Fruit fly (Drosophila melanogaster) whole organism, embryonic: ENCODE data around the gene MED14.
A peak's percentile ranks its signal among the peaks of the same experiment; 100 is the strongest.

ENCODE experiments used
- Ada2b ChIP-seq: fragments of 200-800 bp; sonication (Bioruptor generic); IDR thresholded peaks from 2 replicates; pipeline ENCODE4 v1.3.6; 2022; ENCODE audit warnings: missing biosample characterization, missing genetic modification characterization
- Atf3 ChIP-seq: fragments of 200-800 bp; sonication (Bioruptor generic); optimal IDR thresholded peaks from 3 replicates; lab custom pipeline; 2016; ENCODE audit warnings: missing biosample characterization, missing genetic modification characterization
- Blimp-1 ChIP-seq: fragments of 200-800 bp; sonication (Bioruptor generic); optimal IDR thresholded peaks from 3 replicates; lab custom pipeline; 2018; ENCODE audit warnings: missing biosample characterization, missing genetic modification characterization, mild to moderate bottlenecking, moderate library complexity, missing genetic modification reagents
- BtbVII ChIP-seq: fragments of 200-800 bp; sonication (Bioruptor generic); optimal IDR thresholded peaks from 3 replicates; lab custom pipeline; 2017; ENCODE audit warnings: missing biosample characterization, mild to moderate bottlenecking, missing genetic modification characterization
- CG11085 ChIP-seq: fragments of 200-800 bp; sonication (Bioruptor generic); IDR thresholded peaks from 2 replicates; pipeline ENCODE4 v1.3.6; 2022; ENCODE audit warnings: missing biosample characterization, missing genetic modification characterization
- CG11695 ChIP-seq: fragments of 200-800 bp; sonication (Bioruptor generic); IDR thresholded peaks from 3 replicates; pipeline ENCODE4 v1.3.6; 2022; ENCODE audit warnings: missing biosample characterization, missing genetic modification characterization
- CG12391 ChIP-seq: fragments of 200-800 bp; sonication (Bioruptor generic); optimal IDR thresholded peaks from 3 replicates; lab custom pipeline; 2018; ENCODE audit warnings: missing biosample characterization, mild to moderate bottlenecking, missing genetic modification characterization, moderate library complexity
- CG13424 ChIP-seq: fragments of 200-800 bp; sonication (Bioruptor generic); optimal IDR thresholded peaks from 2 replicates; lab custom pipeline; 2019; ENCODE audit warnings: missing biosample characterization, mild to moderate bottlenecking, missing genetic modification characterization, moderate library complexity
- CG14667 ChIP-seq: fragments of 200-800 bp; sonication (Bioruptor generic); IDR thresholded peaks from 2 replicates; pipeline ENCODE4 v1.3.6; 2022; ENCODE audit warnings: missing biosample characterization, missing genetic modification characterization
- CG1647 ChIP-seq: fragments of 200-800 bp; sonication (Bioruptor generic); optimal IDR thresholded peaks from 3 replicates; lab custom pipeline; 2016; ENCODE audit warnings: missing biosample characterization, missing genetic modification characterization
- CG2889 ChIP-seq: fragments of 200-800 bp; sonication (Bioruptor generic); IDR thresholded peaks from 3 replicates; pipeline ENCODE4 v1.3.6; 2022; ENCODE audit warnings: missing biosample characterization, missing genetic modification characterization
- CG31224 ChIP-seq: fragments of 200-800 bp; sonication (Bioruptor generic); IDR thresholded peaks from 2 replicates; pipeline ENCODE4 v1.3.6; 2022; ENCODE audit warnings: missing biosample characterization, missing genetic modification characterization
- CG33557 ChIP-seq: fragments of 200-800 bp; sonication (Bioruptor generic); optimal IDR thresholded peaks from 2 replicates; lab custom pipeline; 2019; ENCODE audit warnings: missing biosample characterization, mild to moderate bottlenecking, missing genetic modification characterization, moderate library complexity
- CG3838 ChIP-seq: fragments of 200-800 bp; sonication (Bioruptor generic); optimal IDR thresholded peaks from 3 replicates; lab custom pipeline; 2016; ENCODE audit warnings: missing biosample characterization, missing genetic modification characterization
- CG4328 ChIP-seq: fragments of 200-800 bp; sonication (Bioruptor generic); optimal IDR thresholded peaks from 3 replicates; lab custom pipeline; 2017; ENCODE audit warnings: missing biosample characterization, missing genetic modification reagents, missing genetic modification characterization
- CG5953 ChIP-seq: fragments of 200-800 bp; sonication (Bioruptor generic); IDR thresholded peaks from 2 replicates; pipeline ENCODE4 v1.3.6; 2022; ENCODE audit warnings: missing biosample characterization, missing genetic modification characterization
- CG6765 ChIP-seq: fragments of 200-800 bp; sonication (Bioruptor generic); optimal IDR thresholded peaks from 3 replicates; lab custom pipeline; 2017; ENCODE audit warnings: missing biosample characterization, mild to moderate bottlenecking, missing genetic modification characterization
- CG7963 ChIP-seq: fragments of 200-800 bp; sonication (Bioruptor generic); IDR thresholded peaks from 3 replicates; pipeline ENCODE4 v1.3.6; 2022; ENCODE audit warnings: missing biosample characterization, missing genetic modification characterization; ENCODE audit not compliant: partially characterized antibody
- CG7987 ChIP-seq: fragments of 200-800 bp; sonication (Bioruptor generic); optimal IDR thresholded peaks from 2 replicates; lab custom pipeline; 2018; ENCODE audit warnings: missing biosample characterization, mild to moderate bottlenecking, missing genetic modification characterization, moderate library complexity
- CG8388 ChIP-seq: fragments of 200-800 bp; sonication (Bioruptor generic); optimal IDR thresholded peaks from 2 replicates; lab custom pipeline; 2019; ENCODE audit warnings: missing biosample characterization, mild to moderate bottlenecking, missing genetic modification characterization, moderate library complexity
- CTCF ChIP-seq: fragments of 200-800 bp; sonication (Bioruptor generic); optimal IDR thresholded peaks from 2 replicates; lab custom pipeline; 2017; ENCODE audit warnings: missing biosample characterization, mild to moderate bottlenecking, missing genetic modification characterization, moderate library complexity
- D19B ChIP-seq: fragments of 200-800 bp; sonication (Bioruptor generic); optimal IDR thresholded peaks from 2 replicates; lab custom pipeline; 2017; ENCODE audit warnings: missing biosample characterization, mild to moderate bottlenecking, missing genetic modification characterization
- Deaf1 ChIP-seq: fragments of 200-800 bp; optimal IDR thresholded peaks from 3 replicates; lab custom pipeline; 2019; ENCODE audit warnings: missing biosample characterization, mild to moderate bottlenecking, missing genetic modification characterization, moderate library complexity
- Dp ChIP-seq: fragments of 200-800 bp; sonication (Bioruptor generic); optimal IDR thresholded peaks from 2 replicates; lab custom pipeline; 2018; ENCODE audit warnings: missing biosample characterization, mild to moderate bottlenecking, missing genetic modification characterization, moderate library complexity
- Elba2 ChIP-seq: fragments of 200-800 bp; sonication (Bioruptor generic); optimal IDR thresholded peaks from 3 replicates; lab custom pipeline; 2016; ENCODE audit warnings: missing biosample characterization, missing genetic modification characterization
- Ets97D ChIP-seq: fragments of 200-800 bp; sonication (Bioruptor generic); optimal IDR thresholded peaks from 3 replicates; lab custom pipeline; 2016; ENCODE audit warnings: missing biosample characterization, missing genetic modification characterization
- Gsc ChIP-seq: fragments of 200-800 bp; sonication (Bioruptor generic); IDR thresholded peaks from 2 replicates; pipeline ENCODE4 v1.3.6; 2022; ENCODE audit warnings: missing biosample characterization, missing genetic modification characterization
- HLH4C ChIP-seq: fragments of 200-800 bp; sonication (Bioruptor generic); IDR thresholded peaks from 3 replicates; pipeline ENCODE4 v1.3.6; 2022; ENCODE audit warnings: missing biosample characterization, missing genetic modification characterization; ENCODE audit not compliant: partially characterized antibody
- Hey ChIP-seq: fragments of 200-800 bp; sonication (Bioruptor generic); optimal IDR thresholded peaks from 3 replicates; lab custom pipeline; 2018; ENCODE audit warnings: missing biosample characterization, mild to moderate bottlenecking, missing genetic modification characterization
- Hr3 ChIP-seq: fragments of 200-800 bp; sonication (Bioruptor generic); optimal IDR thresholded peaks from 3 replicates; lab custom pipeline; 2016; ENCODE audit warnings: missing biosample characterization, missing genetic modification characterization
- MBD-R2 ChIP-seq: fragments of 200-800 bp; sonication (Bioruptor generic); IDR thresholded peaks from 2 replicates; pipeline ENCODE4 v1.3.6; 2022; ENCODE audit warnings: missing biosample characterization, missing genetic modification characterization
- MESR4 ChIP-seq: fragments of 200-800 bp; sonication (Bioruptor generic); optimal IDR thresholded peaks from 2 replicates; lab custom pipeline; 2018; ENCODE audit warnings: missing biosample characterization, mild to moderate bottlenecking, missing genetic modification characterization, moderate library complexity
- Nf-YC ChIP-seq: fragments of 200-800 bp; optimal IDR thresholded peaks from 3 replicates; lab custom pipeline; 2019; ENCODE audit warnings: missing biosample characterization, mild to moderate bottlenecking, missing genetic modification characterization, moderate library complexity
- PHDP ChIP-seq: fragments of 200-800 bp; sonication (Bioruptor generic); optimal IDR thresholded peaks from 3 replicates; lab custom pipeline; 2018; ENCODE audit warnings: missing biosample characterization, mild to moderate bottlenecking, missing genetic modification characterization, moderate library complexity
- ase ChIP-seq: fragments of 200-800 bp; sonication (Bioruptor generic); IDR thresholded peaks from 3 replicates; pipeline ENCODE4 v1.3.6; 2022; ENCODE audit warnings: missing biosample characterization, missing genetic modification characterization
- bbx ChIP-seq: fragments of 200-800 bp; sonication (Bioruptor generic); IDR thresholded peaks from 2 replicates; pipeline ENCODE4 v1.3.6; 2022; ENCODE audit warnings: missing biosample characterization, missing genetic modification characterization; ENCODE audit not compliant: partially characterized antibody
- caup ChIP-seq: fragments of 200-800 bp; sonication (Bioruptor generic); optimal IDR thresholded peaks from 3 replicates; lab custom pipeline; 2017; ENCODE audit warnings: missing biosample characterization, mild to moderate bottlenecking, missing genetic modification characterization, moderate library complexity; ENCODE audit not compliant: severe bottlenecking
- chm ChIP-seq: fragments of 200-800 bp; sonication (Bioruptor generic); IDR thresholded peaks from 2 replicates; pipeline ENCODE4 v1.3.6; 2022; ENCODE audit warnings: missing biosample characterization, missing genetic modification characterization
- crc ChIP-seq: fragments of 200-800 bp; sonication (Bioruptor generic); optimal IDR thresholded peaks from 2 replicates; lab custom pipeline; 2016; ENCODE audit warnings: missing biosample characterization, missing genetic modification characterization
- dan ChIP-seq: fragments of 200-800 bp; sonication (Bioruptor generic); IDR thresholded peaks from 2 replicates; pipeline ENCODE4 v1.3.6; 2022; ENCODE audit warnings: missing biosample characterization, missing genetic modification characterization
- dysf ChIP-seq: fragments of 200-800 bp; sonication (Bioruptor generic); IDR thresholded peaks from 3 replicates; pipeline ENCODE4 v1.3.6; 2022; ENCODE audit warnings: missing biosample characterization, missing genetic modification characterization
- fd102C ChIP-seq: fragments of 200-800 bp; sonication (Bioruptor generic); optimal IDR thresholded peaks from 2 replicates; lab custom pipeline; 2018; ENCODE audit warnings: missing biosample characterization, mild to moderate bottlenecking, missing genetic modification characterization, moderate library complexity
- gsb ChIP-seq: fragments of 200-800 bp; sonication (Bioruptor generic); IDR thresholded peaks from 2 replicates; pipeline ENCODE4 v1.3.6; 2022; ENCODE audit warnings: missing biosample characterization, missing genetic modification characterization
- lab ChIP-seq: fragments of 200-800 bp; sonication (Bioruptor generic); optimal IDR thresholded peaks from 3 replicates; lab custom pipeline; 2017; ENCODE audit warnings: missing biosample characterization, missing genetic modification characterization, mild to moderate bottlenecking, moderate library complexity, missing genetic modification reagents
- pnt ChIP-seq: fragments of 200-800 bp; sonication (Bioruptor generic); optimal IDR thresholded peaks from 3 replicates; lab custom pipeline; 2016; ENCODE audit warnings: missing biosample characterization, missing genetic modification characterization
- pum ChIP-seq: fragments of 200-800 bp; sonication (Bioruptor generic); optimal IDR thresholded peaks from 2 replicates; lab custom pipeline; 2016; ENCODE audit warnings: missing biosample characterization, missing genetic modification characterization
- shn ChIP-seq: fragments of 200-800 bp; sonication (Bioruptor generic); optimal IDR thresholded peaks from 3 replicates; lab custom pipeline; 2016; ENCODE audit warnings: missing biosample characterization, missing genetic modification characterization
- sisA ChIP-seq: fragments of 200-800 bp; sonication (Bioruptor generic); IDR thresholded peaks from 2 replicates; pipeline ENCODE4 v1.3.6; 2022; ENCODE audit warnings: missing biosample characterization, missing genetic modification characterization
- tll ChIP-seq, 2 experiments: fragments of 200-800 bp in 1 of 2; fragments of >200 bp in 1 of 2; sonication (Bioruptor generic) in 1 of 2; optimal IDR thresholded peaks; 2 replicates each; lab custom pipeline; 2017 to 2019; ENCODE audit warnings: missing biosample characterization in 2 of 2, missing genetic modification characterization in 2 of 2, mild to moderate bottlenecking in 1 of 2, moderate library complexity in 1 of 2
- vfl ChIP-seq: fragments of 200-800 bp; sonication (Bioruptor generic); optimal IDR thresholded peaks from 2 replicates; lab custom pipeline; 2016; ENCODE audit warnings: missing biosample characterization, missing genetic modification characterization
- vnd ChIP-seq: fragments of 200-800 bp; sonication (Bioruptor generic); IDR thresholded peaks from 3 replicates; pipeline ENCODE4 v1.3.6; 2022; ENCODE audit warnings: missing biosample characterization, missing genetic modification characterization; ENCODE audit not compliant: partially characterized antibody

MED14 gene

DNA sequence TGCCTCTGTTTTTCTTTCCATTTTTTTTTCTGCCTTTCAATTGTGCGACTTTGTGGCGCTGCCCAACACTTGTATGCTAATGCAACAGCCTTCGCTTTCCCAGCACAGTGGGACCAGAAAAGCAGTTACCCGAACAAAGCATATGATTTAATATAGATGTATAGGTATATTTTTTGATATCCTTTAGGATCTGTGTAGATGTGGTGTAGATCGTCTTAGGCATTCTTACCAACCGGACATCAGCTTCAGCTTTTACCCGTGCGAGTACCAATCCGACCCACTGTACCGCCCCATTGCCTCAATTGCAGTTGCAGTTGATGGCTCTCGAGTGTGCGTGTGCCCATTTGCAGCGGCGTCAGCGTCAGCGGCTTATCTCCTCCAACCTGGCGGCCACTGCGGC is 43.4 kb downstream of the MED14 start (continued):
- TF ChIP-seq CG14667: peak; percentile 69
- TF ChIP-seq ase (GFP tag; lab: Robert Waterston, UW): peak; percentile 60; the same call in 1 of the 3 replicates
- TF ChIP-seq CTCF (GFP tag; lab: Kevin White, UChicago): peak; percentile 25
- TF ChIP-seq CG7987: no peak
- TF ChIP-seq Elba2 (GFP tag; lab: Kevin White, UChicago): no peak
- no peak for TF ChIP-seq CG1647 (GFP tag; lab: Kevin White, UChicago)
- no peak for TF ChIP-seq Ets97D (GFP tag; lab: Kevin White, UChicago)
- 0 out of 2 replicates have a peak, but pooled peaks have one; percentile 21 for TF ChIP-seq CG11085 (GFP tag; lab: Robert Waterston, UW)
- TF ChIP-seq CG5953 (GFP tag; lab: Robert Waterston, UW): peak; percentile 57; the same call in 1 of the 2 replicates
- peak; percentile 54 for TF ChIP-seq pum
- no peak for TF ChIP-seq tll (GFP tag; optimal IDR thresholded peaks at IDR 0.05; lab: Kevin White, UChicago)
- TF ChIP-seq crc (GFP tag; lab: Kevin White, UChicago): no peak
- peak; percentile 69 for TF ChIP-seq PHDP
- TF ChIP-seq caup (GFP tag; lab: Kevin White, UChicago): peak; percentile 1
- no peak for TF ChIP-seq Deaf1 (tag; lab: Kevin White, UChicago)
- TF ChIP-seq Hey (tag; lab: Kevin White, UChicago): no peak
- peak; percentile 69 for TF ChIP-seq Ada2b (GFP tag; lab: Robert Waterston, UW)
- TF ChIP-seq CG12391 (tag; lab: Kevin White, UChicago): peak; percentile 60
- no peak for TF ChIP-seq vfl
- TF ChIP-seq CG31224 (GFP tag; lab: Robert Waterston, UW): peak; percentile 19; the same call in 1 of the 2 replicates
- TF ChIP-seq vnd (GFP tag; lab: Robert Waterston, UW): no peak
- no peak for TF ChIP-seq CG4328 (GFP tag; lab: Kevin White, UChicago)
- TF ChIP-seq MESR4 (GFP tag; lab: Kevin White, UChicago): no peak
- TF ChIP-seq CG33557 (GFP tag; lab: Kevin White, UChicago): no peak
- TF ChIP-seq CG11695 (GFP tag; lab: Robert Waterston, UW): 0 out of 3 replicates have a peak, but pooled peaks have one; percentile 25
- peak; percentile 54 for TF ChIP-seq lab (GFP tag; lab: Kevin White, UChicago)
- peak; percentile 42 for TF ChIP-seq CG13424
- peak; percentile 62; the same call in 2 of the 3 replicates for TF ChIP-seq dysf (GFP tag; lab: Robert Waterston, UW)
- peak; percentile 32 for TF ChIP-seq shn (GFP tag; lab: Kevin White, UChicago)
- no peak for TF ChIP-seq chm (GFP tag; lab: Robert Waterston, UW)
- TF ChIP-seq Blimp-1 (GFP tag; lab: Kevin White, UChicago): peak; percentile 84
- peak; percentile 57 for TF ChIP-seq Gsc (GFP tag; lab: Robert Waterston, UW)
- TF ChIP-seq Hr3 (GFP tag; lab: Kevin White, UChicago): peak; percentile 57
- TF ChIP-seq BtbVII (GFP tag; lab: Kevin White, UChicago): peak; percentile 21
- no peak for TF ChIP-seq CG7963
- peak; percentile 72 for TF ChIP-seq sisA (GFP tag; lab: Robert Waterston, UW)
- TF ChIP-seq bbx: no peak
- no peak for TF ChIP-seq CG6765
- peak; percentile 45 for TF ChIP-seq dan
- TF ChIP-seq MBD-R2 (GFP tag; lab: Robert Waterston, UW): no peak
- TF ChIP-seq HLH4C: no peak
- TF ChIP-seq gsb: no peak
- peak; percentile 20 for TF ChIP-seq pnt (GFP tag; lab: Kevin White, UChicago)
- TF ChIP-seq fd102C (GFP tag; lab: Kevin White, UChicago): no peak
- no peak for TF ChIP-seq Dp (GFP tag; lab: Kevin White, UChicago)
- TF ChIP-seq Nf-YC (tag; lab: Kevin White, UChicago): no peak
- TF ChIP-seq CG2889 (GFP tag; lab: Robert Waterston, UW): no peak
- peak; percentile 20 for TF ChIP-seq CG3838 (GFP tag; lab: Kevin White, UChicago)
- TF ChIP-seq CG8388 (GFP tag; lab: Kevin White, UChicago): peak; percentile 84
- TF ChIP-seq D19B (GFP tag; lab: Kevin White, UChicago): no peak
- peak; percentile 13 for TF ChIP-seq Atf3 (GFP tag; lab: Kevin White, UChicago)
